Fruit fly (Drosophila melanogaster): Measurements from ENCODE around the gene CG15715.
A peak's percentile ranks its signal among the peaks of the same experiment; 100 is the strongest.

The CG15715 gene

DNA sequence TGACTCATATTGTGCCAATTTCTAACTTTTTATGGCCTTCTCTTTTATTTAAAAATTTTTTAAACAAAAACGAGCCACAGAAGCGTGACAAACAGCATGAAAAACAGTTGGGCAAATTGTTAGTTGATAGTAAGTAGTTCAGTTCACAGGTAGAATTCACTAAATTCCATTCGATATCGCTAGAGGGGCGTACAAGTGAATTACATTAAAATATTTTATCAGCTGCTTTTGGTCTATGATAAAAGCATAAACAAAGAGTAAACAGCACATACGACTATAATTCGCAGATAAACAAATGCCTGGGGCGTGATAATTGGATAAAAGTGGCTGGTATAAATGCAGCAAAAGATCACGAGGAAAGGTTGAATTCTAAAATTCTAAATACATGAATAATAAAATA is 23.3 kb downstream of the CG15715 start (continued):
- no peak for TF ChIP-seq gcm2 (GFP tag; optimal IDR thresholded peaks at IDR 0.05)
- TF ChIP-seq cato (GFP tag; optimal IDR thresholded peaks at IDR 0.05; ENCODE audit: borderline replicate concordance) = no peak
- TF ChIP-seq pnt (GFP tag; optimal IDR thresholded peaks at IDR 0.05) = no peak
- TF ChIP-seq tna (GFP tag; IDR thresholded peaks at IDR 0.05; ENCODE audit: partially characterized antibody) = no peak
- TF ChIP-seq cas (GFP tag; IDR thresholded peaks at IDR 0.05) = no peak
- TF ChIP-seq YL-1 (GFP tag; optimal IDR thresholded peaks at IDR 0.05) = no peak
- no peak for TF ChIP-seq bowl (GFP tag; IDR thresholded peaks at IDR 0.05)
- TF ChIP-seq CG15269 (tag; optimal IDR thresholded peaks at IDR 0.05) = peak; percentile 49
- no peak for TF ChIP-seq dati (GFP tag; IDR thresholded peaks at IDR 0.05)
- TF ChIP-seq E2f1 (GFP tag; IDR thresholded peaks at IDR 0.05) = no peak
- no peak for TF ChIP-seq CG8924 (tag; optimal IDR thresholded peaks at IDR 0.05)
- peak; percentile 53 for TF ChIP-seq Fer3 (tag; optimal IDR thresholded peaks at IDR 0.05)
- no peak for TF ChIP-seq so (GFP tag; IDR thresholded peaks at IDR 0.05)
- peak; percentile 20 for TF ChIP-seq CG31365 (tag; optimal IDR thresholded peaks at IDR 0.05)
- no peak for TF ChIP-seq Hr39 (optimal IDR thresholded peaks at IDR 0.05)
- TF ChIP-seq fd102C (GFP tag; optimal IDR thresholded peaks at IDR 0.05) = no peak
- TF ChIP-seq wor (GFP tag; IDR thresholded peaks at IDR 0.05) = no peak
- TF ChIP-seq hkb (optimal IDR thresholded peaks at IDR 0.05) = no peak
- TF ChIP-seq hkb (GFP tag; IDR thresholded peaks at IDR 0.05) = no peak
- TF ChIP-seq CG32532 (GFP tag; IDR thresholded peaks at IDR 0.05) = no peak
- TF ChIP-seq CG4404 (GFP tag; IDR thresholded peaks at IDR 0.05) = no peak
- TF ChIP-seq mirr (GFP tag; optimal IDR thresholded peaks at IDR 0.05) = peak; percentile 86
- no peak for TF ChIP-seq CG3847 (GFP tag; IDR thresholded peaks at IDR 0.05)
- no peak for TF ChIP-seq Hr78 (GFP tag; optimal IDR thresholded peaks at IDR 0.05)
- no peak for TF ChIP-seq zen2 (GFP tag; IDR thresholded peaks at IDR 0.05; ENCODE audit: partially characterized antibody)
- TF ChIP-seq CG17186 (GFP tag; optimal IDR thresholded peaks at IDR 0.05) = no peak
- TF ChIP-seq CG9876 (GFP tag; optimal IDR thresholded peaks at IDR 0.05) = no peak
- no peak for TF ChIP-seq tin (GFP tag; optimal IDR thresholded peaks at IDR 0.05)
- TF ChIP-seq mld (GFP tag; IDR thresholded peaks at IDR 0.05; ENCODE audit: partially characterized antibody) = no peak
- TF ChIP-seq CG10979 (tag; optimal IDR thresholded peaks at IDR 0.05) = no peak
- TF ChIP-seq ro (GFP tag; IDR thresholded peaks at IDR 0.05) = no peak
- TF ChIP-seq Six4 (GFP tag; optimal IDR thresholded peaks at IDR 0.05) = no peak
- TF ChIP-seq CG9932 (GFP tag; IDR thresholded peaks at IDR 0.05) = no peak
- no peak for TF ChIP-seq hb (GFP tag; IDR thresholded peaks at IDR 0.05; ENCODE audit: partially characterized antibody)
- TF ChIP-seq toy (GFP tag; IDR thresholded peaks at IDR 0.05) = no peak
- TF ChIP-seq CG11696 (GFP tag; IDR thresholded peaks at IDR 0.05) = no peak
- TF ChIP-seq wek (GFP tag; optimal IDR thresholded peaks at IDR 0.05) = peak; percentile 48
- TF ChIP-seq CG6683 (GFP tag; optimal IDR thresholded peaks at IDR 0.05) = peak; percentile 2
- TF ChIP-seq sim (GFP tag; IDR thresholded peaks at IDR 0.05) = no peak
- no peak for TF ChIP-seq unc-4 (GFP tag; IDR thresholded peaks at IDR 0.05; ENCODE audit: partially characterized antibody)
- no peak for TF ChIP-seq TFAM (GFP tag; optimal IDR thresholded peaks at IDR 0.05)
- TF ChIP-seq grau (tag; optimal IDR thresholded peaks at IDR 0.05) = peak; percentile 8
- TF ChIP-seq CG17361 (GFP tag; IDR thresholded peaks at IDR 0.05) = no peak
- TF ChIP-seq Lim3 (GFP tag; IDR thresholded peaks at IDR 0.05) = no peak
- no peak for TF ChIP-seq CG7786 (GFP tag; optimal IDR thresholded peaks at IDR 0.05)
- TF ChIP-seq Elba2 (GFP tag; optimal IDR thresholded peaks at IDR 0.05) = no peak
- no peak for TF ChIP-seq CG4854 (GFP tag; optimal IDR thresholded peaks at IDR 0.05)
- no peak for TF ChIP-seq Sry-β (GFP tag; optimal IDR thresholded peaks at IDR 0.05)
- TF ChIP-seq Pdp1 (GFP tag; optimal IDR thresholded peaks at IDR 0.05) = no peak
- TF ChIP-seq CG4617 (GFP tag; optimal IDR thresholded peaks at IDR 0.05; ENCODE audit: borderline replicate concordance) = no peak
- no peak for TF ChIP-seq Rx (GFP tag; IDR thresholded peaks at IDR 0.05)
- TF ChIP-seq CG10366 (GFP tag; IDR thresholded peaks at IDR 0.05) = no peak
- TF ChIP-seq jigr1 (GFP tag; IDR thresholded peaks at IDR 0.05) = no peak

Data from whole organism, embryonic.